Fruit fly (Drosophila melanogaster) whole organism, embryonic: Measurements from ENCODE around the gene CG14805.

Source experiments
- Bteb2 ChIP-seq: fragments of 200-800 bp; sonication (Bioruptor generic); optimal IDR thresholded peaks from 2 replicates; lab custom pipeline; 2016; ENCODE audit warnings: missing biosample characterization, missing genetic modification characterization
- CG12104 ChIP-seq: fragments of 200-800 bp; sonication (Bioruptor generic); optimal IDR thresholded peaks from 3 replicates; lab custom pipeline; 2016; ENCODE audit warnings: missing biosample characterization, missing genetic modification characterization
- CG13296 ChIP-seq: fragments of 200-800 bp; sonication (Bioruptor generic); optimal IDR thresholded peaks from 3 replicates; lab custom pipeline; 2018; ENCODE audit warnings: missing biosample characterization, mild to moderate bottlenecking, missing genetic modification characterization
- CG2875 ChIP-seq: fragments of 200-800 bp; sonication (Bioruptor generic); optimal IDR thresholded peaks from 2 replicates; lab custom pipeline; 2017; ENCODE audit warnings: missing biosample characterization, mild to moderate bottlenecking, missing genetic modification characterization, missing genetic modification reagents
- CG33557 ChIP-seq: fragments of 200-800 bp; sonication (Bioruptor generic); optimal IDR thresholded peaks from 2 replicates; lab custom pipeline; 2019; ENCODE audit warnings: missing biosample characterization, mild to moderate bottlenecking, missing genetic modification characterization, moderate library complexity
- CG34422 ChIP-seq: fragments of 200-800 bp; sonication (Bioruptor generic); IDR thresholded peaks from 3 replicates; pipeline ENCODE4 v1.3.6; 2022; ENCODE audit warnings: missing biosample characterization, missing genetic modification characterization
- CG5180 ChIP-seq: fragments of 200-800 bp; sonication (Bioruptor generic); optimal IDR thresholded peaks from 3 replicates; lab custom pipeline; 2017; ENCODE audit warnings: missing biosample characterization, missing genetic modification characterization, mild to moderate bottlenecking, moderate library complexity, missing genetic modification reagents
- CG6813 ChIP-seq: fragments of 200-800 bp; sonication (Bioruptor generic); optimal IDR thresholded peaks from 2 replicates; lab custom pipeline; 2017; ENCODE audit warnings: missing biosample characterization, missing genetic modification characterization, mild to moderate bottlenecking, moderate library complexity, missing genetic modification reagents
- CG7271 ChIP-seq: fragments of 200-800 bp; sonication (Bioruptor generic); optimal IDR thresholded peaks from 2 replicates; lab custom pipeline; 2018; ENCODE audit warnings: missing biosample characterization, mild to moderate bottlenecking, missing genetic modification characterization, moderate library complexity
- CG8359 ChIP-seq: fragments of 200-800 bp; sonication (Bioruptor generic); optimal IDR thresholded peaks from 2 replicates; lab custom pipeline; 2017; ENCODE audit warnings: missing biosample characterization, mild to moderate bottlenecking, missing genetic modification characterization, borderline replicate concordance
- CG8478 ChIP-seq: fragments of >200 bp; optimal IDR thresholded peaks from 2 replicates; lab custom pipeline; 2018
- CG8924 ChIP-seq: fragments of 200-800 bp; optimal IDR thresholded peaks from 3 replicates; lab custom pipeline; 2019; ENCODE audit warnings: missing biosample characterization, mild to moderate bottlenecking, missing genetic modification characterization, moderate library complexity
- CHES-1-like ChIP-seq: fragments of 200-800 bp; sonication (Bioruptor generic); optimal IDR thresholded peaks from 2 replicates; lab custom pipeline; 2016; ENCODE audit warnings: missing biosample characterization, missing genetic modification characterization
- CkIIα-i1 ChIP-seq: fragments of 200-800 bp; sonication (Bioruptor generic); IDR thresholded peaks from 2 replicates; pipeline ENCODE4 v1.3.6; 2022; ENCODE audit warnings: missing biosample characterization, missing genetic modification characterization
- GATAe ChIP-seq: fragments of 200-800 bp; sonication (Bioruptor generic); conservative IDR thresholded peaks from 2 replicates; pipeline ENCODE4 v1.3.6; 2022; ENCODE audit warnings: missing biosample characterization, missing genetic modification characterization
- Hmr ChIP-seq: fragments of 200-800 bp; sonication (Bioruptor generic); optimal IDR thresholded peaks from 3 replicates; lab custom pipeline; 2017; ENCODE audit warnings: mild to moderate bottlenecking, missing biosample characterization, missing genetic modification reagents, missing genetic modification characterization
- Hmx ChIP-seq: fragments of 200-800 bp; sonication (Bioruptor generic); optimal IDR thresholded peaks from 2 replicates; lab custom pipeline; 2016; ENCODE audit warnings: missing biosample characterization, missing genetic modification characterization
- Hr3 ChIP-seq: fragments of 200-800 bp; sonication (Bioruptor generic); optimal IDR thresholded peaks from 3 replicates; lab custom pipeline; 2016; ENCODE audit warnings: missing biosample characterization, missing genetic modification characterization
- Jarid2 ChIP-seq: fragments of 200-800 bp; sonication (Bioruptor generic); optimal IDR thresholded peaks from 3 replicates; lab custom pipeline; 2017; ENCODE audit warnings: mild to moderate bottlenecking, missing biosample characterization, missing genetic modification reagents, missing genetic modification characterization
- MTF-1 ChIP-seq: fragments of 200-800 bp; sonication (Bioruptor generic); optimal IDR thresholded peaks from 2 replicates; lab custom pipeline; 2018; ENCODE audit warnings: missing biosample characterization, mild to moderate bottlenecking, missing genetic modification characterization, borderline replicate concordance
- Neu2 ChIP-seq: fragments of 200-800 bp; sonication (Bioruptor generic); optimal IDR thresholded peaks from 3 replicates; lab custom pipeline; 2016; ENCODE audit warnings: missing biosample characterization, missing genetic modification characterization, borderline replicate concordance
- Oaz ChIP-seq: fragments of 200-800 bp; sonication (Bioruptor generic); IDR thresholded peaks from 2 replicates; pipeline ENCODE4 v1.3.6; 2022; ENCODE audit warnings: missing biosample characterization, missing genetic modification characterization
- Stat92E ChIP-seq, 3 experiments: fragments of >200 bp in 2 of 3; fragments of 200-800 bp in 1 of 3; sonication (Bioruptor generic) in 1 of 3; optimal IDR thresholded peaks; 2 replicates each; lab custom pipeline; 2017 to 2019; ENCODE audit warnings: missing biosample characterization in 3 of 3, missing genetic modification characterization in 3 of 3, mild to moderate bottlenecking in 1 of 3, moderate library complexity in 1 of 3
- Taf1 ChIP-seq: fragments of 200-800 bp; sonication (Bioruptor generic); IDR thresholded peaks from 2 replicates; pipeline ENCODE4 v1.3.6; 2022; ENCODE audit warnings: missing biosample characterization, missing genetic modification characterization
- Usf ChIP-seq: fragments of 200-800 bp; sonication (Bioruptor generic); optimal IDR thresholded peaks from 2 replicates; lab custom pipeline; 2017; ENCODE audit warnings: missing genotype, missing biosample characterization, missing genetic modification characterization
- Xrp1 ChIP-seq: fragments of 200-800 bp; sonication (Bioruptor generic); IDR thresholded peaks from 2 replicates; pipeline ENCODE4 v1.3.6; 2022; ENCODE audit warnings: missing biosample characterization, missing genetic modification characterization
- ash1 ChIP-seq: fragments of 200-800 bp; sonication (Bioruptor generic); optimal IDR thresholded peaks from 2 replicates; lab custom pipeline; 2018; ENCODE audit warnings: missing biosample characterization, mild to moderate bottlenecking, missing genetic modification characterization
- az2 ChIP-seq: fragments of 200-800 bp; sonication (Bioruptor generic); optimal IDR thresholded peaks from 3 replicates; lab custom pipeline; 2016; ENCODE audit warnings: missing biosample characterization, missing genetic modification characterization
- bcd ChIP-seq: fragments of 200-800 bp; sonication (Bioruptor generic); optimal IDR thresholded peaks from 2 replicates; lab custom pipeline; 2017; ENCODE audit warnings: missing biosample characterization, mild to moderate bottlenecking, missing genetic modification characterization
- chif ChIP-seq, 2 experiments: fragments of 200-800 bp; sonication (Bioruptor generic); optimal IDR thresholded peaks; 3 replicates each; lab custom pipeline; 2016; ENCODE audit warnings: missing biosample characterization in 2 of 2, missing genetic modification characterization in 2 of 2
- chinmo ChIP-seq: fragments of 200-800 bp; sonication (Bioruptor generic); IDR thresholded peaks from 4 replicates; pipeline ENCODE4 v1.3.6; 2022; ENCODE audit warnings: missing biosample characterization, missing genetic modification characterization; ENCODE audit not compliant: partially characterized antibody
- corto ChIP-seq: fragments of 200-800 bp; sonication (Bioruptor generic); optimal IDR thresholded peaks from 2 replicates; lab custom pipeline; 2016; ENCODE audit warnings: missing biosample characterization, mild to moderate bottlenecking, missing genetic modification characterization, moderate library complexity
- dmrt11E ChIP-seq: fragments of 200-800 bp; sonication (Bioruptor generic); optimal IDR thresholded peaks from 3 replicates; lab custom pipeline; 2018; ENCODE audit warnings: missing biosample characterization, mild to moderate bottlenecking, missing genetic modification characterization, moderate library complexity
- eve ChIP-seq, 2 experiments: fragments of >200 bp; optimal IDR thresholded peaks; 2 replicates each; lab custom pipeline; 2017; ENCODE audit warnings: missing biosample characterization in 2 of 2, missing genetic modification characterization in 2 of 2
- ewg ChIP-seq: fragments of 200-800 bp; sonication (Bioruptor generic); optimal IDR thresholded peaks from 3 replicates; lab custom pipeline; 2017; ENCODE audit warnings: mild to moderate bottlenecking, missing biosample characterization, missing genetic modification reagents, missing genetic modification characterization
- gcm2 ChIP-seq: fragments of 200-800 bp; sonication (Bioruptor generic); optimal IDR thresholded peaks from 2 replicates; lab custom pipeline; 2016; ENCODE audit warnings: missing biosample characterization, missing genetic modification characterization
- inv ChIP-seq: fragments of 200-800 bp; sonication (Bioruptor generic); IDR thresholded peaks from 2 replicates; pipeline ENCODE4 v1.3.6; 2022; ENCODE audit warnings: missing biosample characterization, missing genetic modification characterization; ENCODE audit not compliant: partially characterized antibody
- pb ChIP-seq: fragments of 200-800 bp; sonication (Bioruptor generic); optimal IDR thresholded peaks from 3 replicates; lab custom pipeline; 2016; ENCODE audit warnings: missing biosample characterization, missing genetic modification characterization
- pfk ChIP-seq: fragments of 200-800 bp; sonication (Bioruptor generic); optimal IDR thresholded peaks from 2 replicates; lab custom pipeline; 2018; ENCODE audit warnings: missing biosample characterization, mild to moderate bottlenecking, missing genetic modification characterization, moderate library complexity
- run ChIP-seq: fragments of 200-800 bp; sonication (Bioruptor generic); optimal IDR thresholded peaks from 3 replicates; lab custom pipeline; 2018; ENCODE audit warnings: missing biosample characterization, mild to moderate bottlenecking, missing genetic modification characterization
- sens ChIP-seq: fragments of 200-800 bp; sonication (Bioruptor generic); peaks from one replicate; lab custom pipeline; 2016; ENCODE audit warnings: missing biosample characterization, missing genetic modification characterization
- sima ChIP-seq: fragments of 200-800 bp; sonication (Bioruptor generic); optimal IDR thresholded peaks from 2 replicates; lab custom pipeline; 2016; ENCODE audit warnings: missing biosample characterization, missing genetic modification characterization
- sob ChIP-seq: fragments of 200-800 bp; sonication (Bioruptor generic); IDR thresholded peaks from 2 replicates; pipeline ENCODE4 v1.3.6; 2022; ENCODE audit warnings: missing biosample characterization, missing genetic modification characterization
- sug ChIP-seq: fragments of 200-800 bp; optimal IDR thresholded peaks from 2 replicates; lab custom pipeline; 2019; ENCODE audit warnings: missing biosample characterization, mild to moderate bottlenecking, missing genetic modification characterization, moderate library complexity
- tup ChIP-seq: fragments of 200-800 bp; sonication (Bioruptor generic); optimal IDR thresholded peaks from 2 replicates; lab custom pipeline; 2016; ENCODE audit warnings: missing biosample characterization, mild to moderate bottlenecking, missing genetic modification characterization, moderate library complexity
- unc-4 ChIP-seq: fragments of 200-800 bp; sonication (Bioruptor generic); IDR thresholded peaks from 2 replicates; pipeline ENCODE4 v1.3.6; 2022; ENCODE audit warnings: missing biosample characterization, missing genetic modification characterization; ENCODE audit not compliant: partially characterized antibody
- vfl ChIP-seq: fragments of 200-800 bp; sonication (Bioruptor generic); optimal IDR thresholded peaks from 2 replicates; lab custom pipeline; 2016; ENCODE audit warnings: missing biosample characterization, missing genetic modification characterization
- z ChIP-seq: fragments of 200-800 bp; sonication (Bioruptor generic); IDR thresholded peaks from 3 replicates; pipeline ENCODE4 v1.3.6; 2022; ENCODE audit warnings: missing biosample characterization, missing genetic modification characterization

The CG14805 gene

DNA sequence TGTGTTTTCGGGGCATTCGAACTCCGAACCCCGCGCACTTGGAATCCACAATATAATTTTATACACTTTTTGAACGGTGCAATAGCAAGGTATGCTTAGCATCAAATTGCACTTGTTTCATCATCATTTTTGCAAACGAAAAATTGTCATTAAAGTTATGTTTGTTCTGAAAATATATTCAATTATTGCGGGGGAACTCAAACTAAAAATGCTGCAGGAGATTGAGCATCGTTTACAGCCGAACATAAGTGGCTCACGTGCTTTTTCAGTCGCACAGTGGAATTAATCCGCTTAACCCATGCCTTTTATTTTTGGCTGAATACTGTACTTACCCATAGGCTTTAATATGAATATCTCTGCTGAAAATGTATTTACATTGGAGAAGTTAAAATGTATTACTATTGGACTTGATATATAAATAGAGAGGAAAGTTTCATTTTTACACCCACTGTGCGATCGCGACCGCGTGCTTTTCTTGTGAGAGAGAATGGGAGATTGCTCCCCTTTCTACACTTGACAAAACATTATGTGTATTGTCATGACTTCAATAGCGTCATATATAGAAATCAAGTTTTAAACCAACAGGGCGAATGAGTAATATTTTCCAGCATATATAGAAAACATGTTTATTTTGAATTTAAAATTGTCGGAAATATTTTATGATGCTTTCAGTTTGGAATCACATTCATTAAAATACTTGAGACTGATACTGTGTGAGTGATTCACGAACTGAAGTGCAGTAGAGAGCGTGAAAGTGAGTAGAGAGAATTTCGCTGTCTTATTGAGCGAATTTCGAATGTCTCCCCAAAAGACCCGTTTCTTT is 46.5 kb upstream of the CG14805 start (continued):
- TF ChIP-seq CG12104 (GFP tag; lab: Kevin White, UChicago) (peak; percentile 88), chinmo (GFP tag; lab: Robert Waterston, UW) (no peak), ewg (GFP tag; lab: Kevin White, UChicago) (peak; percentile 92), MTF-1 (GFP tag; lab: Kevin White, UChicago) (peak; percentile 95), sug (tag; lab: Kevin White, UChicago) (peak; percentile 94), Hr3 (GFP tag; lab: Kevin White, UChicago) (peak; percentile 95), sima (GFP tag; lab: Kevin White, UChicago) (peak; percentile 84), Hmr (GFP tag; lab: Kevin White, UChicago) (peak; percentile 96), CG5180 (GFP tag; lab: Kevin White, UChicago) (peak; percentile 83), CG6813 (GFP tag; lab: Kevin White, UChicago) (peak; percentile 95), ash1 (peak; percentile 64), Jarid2 (GFP tag; lab: Kevin White, UChicago) (peak; percentile 74), CG8359 (GFP tag; lab: Kevin White, UChicago) (peak; percentile 84), unc-4 (no peak), CHES-1-like (GFP tag; lab: Kevin White, UChicago) (peak; percentile 93), eve (GFP tag; optimal IDR thresholded peaks at IDR 0.05; lab: Kevin White, UChicago) (peak in 1 of 2 experiments; percentile 98), Neu2 (GFP tag; lab: Kevin White, UChicago) (peak; percentile 57), sob (GFP tag; lab: Robert Waterston, UW) (peak; percentile 97), CG2875 (GFP tag; lab: Kevin White, UChicago) (peak; percentile 92), Usf (GFP tag; lab: Kevin White, UChicago) (peak; percentile 91), pb (GFP tag; lab: Kevin White, UChicago) (peak; percentile 86), bcd (GFP tag; lab: Kevin White, UChicago) (peak; percentile 94), Bteb2 (GFP tag; lab: Kevin White, UChicago) (peak; percentile 95), CG7271 (tag; lab: Kevin White, UChicago) (peak; percentile 75), tup (GFP tag; lab: Kevin White, UChicago) (peak; percentile 90), CG34422 (GFP tag; lab: Robert Waterston, UW) (peak; percentile 98), CG8478 (lab: Kevin White, UChicago) (no peak), run (peak; percentile 92), sens (peak; percentile 98), pfk (GFP tag; lab: Kevin White, UChicago) (peak; percentile 37), az2 (GFP tag; lab: Kevin White, UChicago) (peak; percentile 94), inv (no peak), CG8924 (tag; lab: Kevin White, UChicago) (peak; percentile 97), corto (GFP tag; lab: Kevin White, UChicago) (peak; percentile 94), chif (GFP tag; optimal IDR thresholded peaks at IDR 0.05; lab: Kevin White, UChicago) (peak; percentile 90 to 93), z (peak; percentile 72), vfl (peak; percentile 86), Taf1 (peak; percentile 93), CG13296 (GFP tag; lab: Kevin White, UChicago) (peak; percentile 95), Hmx (peak; percentile 89), CkIIα-i1 (GFP tag; lab: Robert Waterston, UW) (peak; percentile 77; the same call in 1 of the 2 replicates), dmrt11E (tag; lab: Kevin White, UChicago) (peak; percentile 78), GATAe (GFP tag; lab: Robert Waterston, UW) (peak; percentile 81), Xrp1 (GFP tag; lab: Robert Waterston, UW) (peak; percentile 97), gcm2 (GFP tag; lab: Kevin White, UChicago) (peak; percentile 95), CG33557 (GFP tag; lab: Kevin White, UChicago) (peak; percentile 76), Stat92E (GFP tag; optimal IDR thresholded peaks at IDR 0.05; lab: Kevin White, UChicago) (peak in 1 of 3 experiments; percentile 78), Oaz (peak; percentile 94)
